Worm (Caenorhabditis elegans): ENCODE measurements around the gene fbxa-48.
A peak's percentile ranks its signal among the peaks of the same experiment; 100 is the strongest.

Gene fbxa-48

DNA sequence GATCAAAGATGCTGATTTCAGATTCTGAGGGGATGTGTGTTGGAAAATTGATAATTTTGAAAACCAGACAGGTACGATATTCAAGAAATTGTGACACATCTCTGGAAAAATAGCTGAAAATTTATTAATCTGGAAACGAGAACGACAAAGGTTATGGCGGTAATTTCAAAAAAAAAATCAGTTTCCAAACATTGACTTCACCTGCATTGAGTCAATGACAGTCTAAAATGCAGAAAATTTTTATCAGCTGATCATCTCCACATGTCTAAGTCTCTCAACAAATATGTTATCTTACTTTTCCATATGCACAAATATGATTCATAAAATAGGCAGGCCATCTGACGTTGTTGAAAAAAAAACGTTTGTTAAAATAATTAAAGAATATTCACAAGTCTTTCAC, at the start of gene fbxa-48:
fbxa-48 (minus strand) TSS at position 101 of the 400 bp plus-strand sequence.
- no peak for TF ChIP-seq atf-7 (tag; optimal IDR thresholded peaks at IDR 0.05)
- TF ChIP-seq repo-1 (tag; optimal IDR thresholded peaks at IDR 0.05), result no peak
- peak; percentile 5 for TF ChIP-seq nhr-80 (tag; optimal IDR thresholded peaks at IDR 0.05)

DNA sequence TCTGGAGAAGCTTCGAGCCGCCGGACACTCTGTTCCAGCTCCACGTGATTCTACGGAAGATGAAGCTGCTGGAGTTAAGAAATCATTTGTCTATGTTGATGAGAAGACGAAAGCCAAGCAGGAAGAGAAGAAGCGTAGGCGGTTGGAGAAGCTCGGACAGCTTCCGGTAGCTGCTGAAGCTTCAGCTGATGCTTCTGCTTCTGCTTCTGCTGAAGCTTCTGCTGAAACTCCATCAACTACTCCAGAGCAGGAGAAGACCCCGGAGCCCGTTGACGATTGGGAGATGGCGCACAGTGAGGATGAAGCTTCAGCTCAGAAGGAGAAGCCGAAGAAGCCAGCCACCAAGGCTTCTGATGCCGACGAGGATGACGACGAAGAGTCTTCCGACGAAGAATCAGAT, 44.5 kb upstream of the fbxa-48 start:
- TF ChIP-seq bed-1 (GFP tag; IDR thresholded peaks at IDR 0.05) (no peak), egrh-3 (GFP tag; IDR thresholded peaks at IDR 0.05) (peak; percentile 68; the same call in 1 of the 2 replicates), chd-7 (tag; optimal IDR thresholded peaks at IDR 0.05) (no peak)

DNA sequence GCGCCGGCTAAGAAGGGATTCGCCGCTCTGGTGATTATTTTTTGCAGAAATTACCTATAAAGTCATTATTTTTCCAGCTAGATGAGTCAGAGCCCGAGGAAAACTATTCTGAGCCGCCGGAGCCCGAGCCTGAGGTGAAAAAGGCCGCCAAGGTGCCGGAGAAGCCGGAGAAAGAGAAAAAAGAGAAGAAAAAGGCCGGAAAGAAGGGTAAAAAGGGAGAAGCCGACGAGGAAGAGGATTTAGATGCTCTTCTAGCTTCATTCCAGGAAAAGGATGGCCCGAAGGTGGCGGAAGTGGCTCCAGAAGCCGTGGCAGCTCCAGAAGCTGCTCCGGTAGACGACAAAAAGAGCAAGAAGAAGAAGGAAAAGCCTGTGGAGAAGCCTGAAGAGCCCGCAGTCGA, 42.7 kb upstream of the fbxa-48 start:
- TF ChIP-seq tlf-1 (GFP tag; optimal IDR thresholded peaks at IDR 0.05) (no peak), zfh-2 (GFP tag; conservative IDR thresholded peaks at IDR 0.05) (peak; percentile 78), egrh-3 (GFP tag; IDR thresholded peaks at IDR 0.05) (peak; percentile 63), hlh-26 (GFP tag; conservative IDR thresholded peaks at IDR 0.05) (no peak)

DNA sequence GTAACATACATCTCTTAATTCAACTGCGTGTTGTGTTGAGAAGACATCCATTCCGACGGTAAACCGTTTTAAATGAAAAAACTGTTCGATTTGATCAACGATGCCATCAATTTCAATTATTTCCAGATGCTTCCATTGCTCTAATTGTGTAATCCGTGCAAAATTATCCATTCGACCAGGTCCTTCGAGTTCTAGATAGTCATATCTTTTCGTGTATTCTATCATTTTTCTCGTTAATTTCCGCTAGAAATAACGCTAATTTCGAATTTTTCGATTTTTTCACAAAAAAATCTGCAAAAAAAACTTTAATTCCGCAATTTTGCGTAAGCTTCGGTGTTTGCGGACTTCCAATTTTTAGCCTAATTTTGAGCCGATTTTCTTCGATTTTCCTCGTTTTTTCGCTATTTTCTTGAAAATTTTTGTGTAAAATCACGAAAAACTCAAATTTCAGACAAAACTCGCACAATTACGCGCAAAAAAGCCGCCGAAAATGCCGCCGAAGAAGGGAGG, 42.1 kb upstream of the fbxa-48 start, which contains the start of the genes fbxa-66 and iffb-1:
fbxa-66 (minus strand) TSS at position 51 of the 510 bp plus-strand sequence.
iffb-1 (plus strand) TSS at position 452 of the 510 bp plus-strand sequence.
- TF ChIP-seq lin-26 (GFP tag; IDR thresholded peaks at IDR 0.05), result no peak
- TF ChIP-seq ccch-3 (GFP tag; optimal IDR thresholded peaks at IDR 0.05), result no peak
- no peak for TF ChIP-seq snpc-3.4 (tag; optimal IDR thresholded peaks at IDR 0.05)
- TF ChIP-seq cebp-1 (GFP tag; IDR thresholded peaks at IDR 0.05), result no peak
- TF ChIP-seq cebp-1 (tag; optimal IDR thresholded peaks at IDR 0.05), result no peak
- TF ChIP-seq lin-40 (tag; optimal IDR thresholded peaks at IDR 0.05), result no peak
- no peak for TF ChIP-seq K11D2.4 (GFP tag; IDR thresholded peaks at IDR 0.05)
- no peak for TF ChIP-seq F23B12.7 (tag; optimal IDR thresholded peaks at IDR 0.05; ENCODE audit: insufficient read depth)
- TF ChIP-seq ama-1 (optimal IDR thresholded peaks at IDR 0.05), result no peak
- no peak for TF ChIP-seq ama-1 (GFP tag; optimal IDR thresholded peaks at IDR 0.05)
- TF ChIP-seq chd-7 (tag; optimal IDR thresholded peaks at IDR 0.05), result no peak
- no peak for TF ChIP-seq nfyb-1 (GFP tag; IDR thresholded peaks at IDR 0.05)
- no peak for TF ChIP-seq madf-6 (GFP tag; IDR thresholded peaks at IDR 0.05)
- TF ChIP-seq F57C9.4 (tag; optimal IDR thresholded peaks at IDR 0.05), result no peak
- no peak for TF ChIP-seq Y67H2A.10 (GFP tag; conservative IDR thresholded peaks at IDR 0.05)
- no peak for TF ChIP-seq lin-35 (GFP tag; optimal IDR thresholded peaks at IDR 0.05)
- no peak for TF ChIP-seq let-607 (tag; optimal IDR thresholded peaks at IDR 0.05)
- TF ChIP-seq ekl-4 (GFP tag; IDR thresholded peaks at IDR 0.05), result no peak
- TF ChIP-seq snpc-1.1 (tag; optimal IDR thresholded peaks at IDR 0.05; ENCODE audit: insufficient read depth), result no peak
- no peak for TF ChIP-seq nhr-179 (tag; optimal IDR thresholded peaks at IDR 0.05)

DNA sequence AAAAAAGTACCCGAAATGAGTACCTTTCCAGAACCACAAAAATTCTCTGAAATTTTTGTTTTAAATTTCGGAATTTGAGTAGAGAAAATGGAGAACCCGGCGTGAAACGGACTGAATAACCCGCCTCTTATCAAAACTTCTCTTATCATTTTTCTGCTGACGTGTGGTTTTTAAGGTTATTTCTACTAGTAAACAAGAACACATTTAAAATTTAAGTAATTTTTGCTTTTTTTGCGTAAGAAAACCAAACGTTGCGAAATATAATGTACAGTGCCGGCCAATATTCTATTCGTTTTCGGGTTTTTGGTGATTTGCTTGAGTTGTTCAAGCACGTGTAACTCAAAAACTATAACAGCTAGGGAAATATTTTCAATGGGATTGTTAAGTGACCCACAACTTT, 39.0 kb upstream of the fbxa-48 start:
- no peak for TF ChIP-seq B0261.1 (tag; optimal IDR thresholded peaks at IDR 0.05)
- peak; percentile 52; the same call in 1 of the 2 replicates for TF ChIP-seq cebp-1 (GFP tag; IDR thresholded peaks at IDR 0.05)
- peak; percentile 60 for TF ChIP-seq cebp-1 (tag; optimal IDR thresholded peaks at IDR 0.05)

DNA sequence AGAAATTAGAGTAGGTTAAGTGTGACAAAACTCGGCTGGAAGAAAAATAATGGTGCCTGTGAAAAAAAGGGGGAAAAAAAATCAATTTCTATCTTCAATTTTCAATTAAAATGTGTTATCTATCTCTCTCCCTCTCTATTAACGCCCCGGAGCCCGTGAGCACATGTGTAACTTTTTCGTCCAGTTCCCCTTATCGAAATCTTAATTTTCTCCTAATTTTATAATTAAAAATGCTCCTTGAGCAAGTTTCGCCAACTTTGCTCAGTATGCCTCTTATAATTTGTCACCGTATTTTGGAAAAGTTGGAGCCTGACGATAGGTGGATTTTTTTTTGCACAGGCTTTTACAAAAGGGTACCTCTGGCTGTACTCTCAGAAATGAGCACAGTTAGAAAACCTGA, 36.1 kb upstream of the fbxa-48 start, which contains the start of the genes fbxa-1 and Y54F10BM.20:
fbxa-1 (minus strand) TSS at position 101 of the 400 bp plus-strand sequence.
Y54F10BM.20 (plus strand) TSS at position 231 of the 400 bp plus-strand sequence.
- TF ChIP-seq K12H6.12 (tag; optimal IDR thresholded peaks at IDR 0.05), result no peak
